Worm (Caenorhabditis elegans) whole organism, L4 larva: ENCODE results near the gene F19B10.1.

Source experiments
- Y75B8A.6 ChIP-seq: fragments of 200-800 bp; sonication (Bioruptor generic); IDR thresholded peaks from 2 replicates; pipeline ENCODE4 v1.3.6; 2022; ENCODE audit warnings: missing genetic modification reagents, missing genetic modification characterization, missing compliant biosample characterization
- lir-3 ChIP-seq: sonication (generic microtip); optimal IDR thresholded peaks from 2 replicates; lab custom pipeline; 2016; ENCODE audit warnings: mild to moderate bottlenecking, missing genetic modification characterization, missing compliant biosample characterization
- nhr-28 ChIP-seq: fragments of 150-350 bp; optimal IDR thresholded peaks from 2 replicates; lab custom pipeline; 2014; ENCODE audit warnings: missing biosample characterization, missing genetic modification characterization
- snpc-1.2 ChIP-seq: fragments of 200-800 bp; sonication (Bioruptor generic); IDR thresholded peaks from 2 replicates; pipeline ENCODE4 v1.3.6; 2022; ENCODE audit warnings: missing genetic modification reagents, missing genetic modification characterization, missing compliant biosample characterization

DNA sequence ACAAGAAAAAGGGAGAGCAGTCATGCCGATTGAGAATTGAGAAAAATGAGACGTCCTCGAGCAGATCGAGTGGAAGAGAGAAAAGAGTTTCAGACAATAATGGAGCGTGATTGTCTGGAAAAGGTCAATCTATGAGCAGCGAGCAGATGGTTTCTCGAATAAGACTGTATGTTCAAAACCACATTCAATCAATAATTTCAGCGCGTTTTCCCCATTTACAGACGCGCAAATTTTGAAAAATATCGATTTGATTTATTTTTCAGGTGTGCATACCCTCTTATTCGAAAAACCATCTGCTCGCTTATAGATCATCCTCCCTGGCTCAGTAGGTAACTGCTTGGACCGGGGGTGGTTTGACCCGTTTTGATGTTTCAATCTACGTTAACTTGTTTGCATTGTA lies 43.7 kb upstream of the F19B10.1 start, which contains the start of gene fbxb-31:
- TF ChIP-seq lir-3 (tag; lab: Kevin White, UChicago): no peak
- TF ChIP-seq Y75B8A.6 (GFP tag; lab: Robert Waterston, UW): no peak
- no peak for TF ChIP-seq snpc-1.2
- TF ChIP-seq nhr-28: no peak
